Fruit fly (Drosophila melanogaster) Kc167 (cell line): ENCODE results near the gene for.

Experiments used
- Myc ChIP-seq: fragments of >200 bp; optimal IDR thresholded peaks from 2 replicates; lab custom pipeline; 2017; ENCODE audit warnings: missing external identifiers
- Sin3A ChIP-seq: fragments of >200 bp; optimal IDR thresholded peaks from 2 replicates; lab custom pipeline; 2018; ENCODE audit warnings: missing external identifiers
- h ChIP-seq: fragments of >200 bp; optimal IDR thresholded peaks from 3 replicates; lab custom pipeline; 2018; ENCODE audit warnings: missing external identifiers
- insv ChIP-seq: fragments of >200 bp; optimal IDR thresholded peaks from 3 replicates; lab custom pipeline; 2018; ENCODE audit warnings: missing external identifiers
- psq ChIP-seq: fragments of >200 bp; optimal IDR thresholded peaks from 2 replicates; lab custom pipeline; 2017; ENCODE audit warnings: missing external identifiers
- ttk ChIP-seq: sonication (Bioruptor generic); optimal IDR thresholded peaks from 2 replicates; lab custom pipeline; 2017; ENCODE audit warnings: missing external identifiers

DNA sequence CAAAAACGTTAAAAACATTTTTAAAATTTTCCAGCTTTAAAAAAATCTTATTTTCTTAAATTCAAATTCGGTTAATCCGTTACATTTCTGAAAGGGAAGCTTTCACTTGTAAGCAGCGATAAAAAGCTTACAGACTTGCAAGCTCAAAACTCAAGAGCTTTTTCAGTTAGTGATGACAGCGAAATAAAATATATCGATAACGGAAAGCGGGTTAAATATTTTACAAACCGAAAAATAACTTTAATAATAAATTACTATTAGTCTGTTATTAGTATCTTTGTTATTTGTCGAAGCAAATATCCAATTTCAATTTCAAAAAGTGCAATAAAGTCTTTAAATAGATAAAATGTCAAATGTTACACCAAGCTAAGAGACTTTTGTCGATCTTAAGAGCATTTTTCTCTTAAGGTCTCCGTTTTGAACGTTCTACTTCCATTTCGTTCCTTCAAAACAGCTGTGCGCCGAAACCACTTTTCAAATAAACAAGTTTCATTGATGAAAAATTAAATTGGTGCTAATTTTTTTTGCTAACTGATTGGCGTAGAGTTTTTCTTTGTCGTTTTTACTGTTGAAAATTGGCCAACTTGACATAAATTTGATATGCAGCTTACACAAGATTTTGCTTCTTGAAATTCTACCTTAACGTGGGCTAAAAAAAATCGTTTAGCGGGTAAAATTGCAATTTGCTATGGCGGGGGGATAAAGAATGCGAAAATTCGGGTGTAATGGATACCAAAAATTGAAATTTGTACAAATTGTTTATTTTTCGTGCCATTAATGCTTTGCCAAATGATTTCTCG is 8.4 kb downstream of the for start:
- no peak for TF ChIP-seq psq (lab: Kevin White, UChicago)
- TF ChIP-seq h (lab: Kevin White, UChicago): no peak
- TF ChIP-seq ttk (lab: Kevin White, UChicago): no peak
- TF ChIP-seq Myc (lab: Kevin White, UChicago): no peak
- no peak for TF ChIP-seq insv (lab: Kevin White, UChicago)
- no peak for TF ChIP-seq Sin3A (lab: Kevin White, UChicago)
